Comparison of ENCODE assay signal across 2 fruit fly cellular contexts in the genomic region with DNA sequence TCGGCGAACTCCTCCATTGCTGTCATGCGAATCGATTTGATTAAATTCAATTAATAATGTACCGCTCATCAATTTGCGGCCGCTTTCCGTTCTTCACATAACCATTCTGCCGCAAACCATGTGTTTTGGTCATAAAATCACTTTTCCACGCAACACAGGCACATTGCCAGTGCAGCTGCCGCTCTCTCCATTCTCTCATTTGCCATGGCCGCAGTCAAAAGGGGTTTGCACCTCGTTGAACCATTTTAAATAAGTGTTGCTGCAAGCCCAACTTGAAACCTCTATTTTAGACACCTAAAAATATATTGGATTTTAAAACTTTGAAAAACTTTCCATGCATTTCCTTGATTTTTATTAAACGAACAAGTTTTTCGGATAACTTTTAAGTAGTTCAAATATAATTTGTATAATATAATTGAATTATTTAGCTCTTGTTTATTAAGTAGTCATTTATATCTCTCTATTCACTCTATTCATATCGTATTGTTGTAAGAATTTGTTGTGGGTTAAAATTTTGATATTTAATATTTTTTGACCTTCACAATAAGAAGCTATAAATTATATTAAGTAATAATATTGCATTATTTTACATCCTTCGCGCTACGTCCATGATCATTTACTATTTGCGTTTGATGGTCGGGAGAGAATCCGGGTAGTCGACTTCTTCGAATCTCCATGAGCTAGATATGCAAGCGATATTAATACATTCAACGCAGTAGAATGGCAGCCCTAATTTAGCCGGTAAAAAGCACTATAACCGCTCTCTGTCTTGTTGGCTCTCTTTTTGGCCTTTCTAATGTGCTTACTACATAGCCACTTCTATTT.
TF ChIP-seq lines count a peak whose summit lies in the region.

Gene CG5535 (minus strand): TSS at position 140 of the 825 bp plus-strand sequence.

TF ChIP-seq in whole organism, embryonic, 481 proteins besides CTCF, POLR2A, EP300 and RAD21 (continued from another document and continues in another):
- TF ChIP-seq CG17912 (GFP tag; optimal IDR thresholded peaks at IDR 0.05; lab: Kevin White, UChicago): no peak
- TF ChIP-seq Aef1 (GFP tag; IDR thresholded peaks at IDR 0.05; lab: Robert Waterston, UW): peak; percentile 44
- TF ChIP-seq Med (GFP tag; lab: Kevin White, UChicago): peak; percentile 93
- TF ChIP-seq sr (GFP tag; IDR thresholded peaks at IDR 0.05; lab: Robert Waterston, UW): no peak
- TF ChIP-seq prd (optimal IDR thresholded peaks at IDR 0.05; lab: Kevin White, UChicago): no peak
- peak; percentile 62 for TF ChIP-seq prd (GFP tag; IDR thresholded peaks at IDR 0.05; lab: Robert Waterston, UW)
- peak; percentile 92 for TF ChIP-seq CG14710 (tag; optimal IDR thresholded peaks at IDR 0.05; lab: Kevin White, UChicago)
- peak; percentile 78 for TF ChIP-seq CG18599 (GFP tag; optimal IDR thresholded peaks at IDR 0.05; lab: Kevin White, UChicago)
- TF ChIP-seq Tbp (GFP tag; optimal IDR thresholded peaks at IDR 0.05; lab: Kevin White, UChicago): no peak
- TF ChIP-seq gsb-n (tag; optimal IDR thresholded peaks at IDR 0.05; lab: Kevin White, UChicago): peak; percentile 59
- peak; percentile 60 for TF ChIP-seq ind (GFP tag; optimal IDR thresholded peaks at IDR 0.05; lab: Kevin White, UChicago)
- peak; percentile 58 for TF ChIP-seq run (tag; optimal IDR thresholded peaks at IDR 0.05; lab: Kevin White, UChicago)
- peak; percentile 74 for TF ChIP-seq NFAT (GFP tag; IDR thresholded peaks at IDR 0.05; lab: Robert Waterston, UW)
- no peak for TF ChIP-seq CG12236 (GFP tag; optimal IDR thresholded peaks at IDR 0.05; lab: Kevin White, UChicago)
- peak; percentile 45; the same call in 1 of the 2 replicates for TF ChIP-seq HLH3B (GFP tag; IDR thresholded peaks at IDR 0.05; lab: Robert Waterston, UW)
- TF ChIP-seq Nf-YB (GFP tag; optimal IDR thresholded peaks at IDR 0.05; lab: Kevin White, UChicago): peak; percentile 73
- no peak for TF ChIP-seq CG12744 (GFP tag; optimal IDR thresholded peaks at IDR 0.05; lab: Kevin White, UChicago)
- TF ChIP-seq grn (GFP tag; optimal IDR thresholded peaks at IDR 0.05; lab: Kevin White, UChicago): no peak
- TF ChIP-seq kni (GFP tag; optimal IDR thresholded peaks at IDR 0.05; lab: Kevin White, UChicago): peak; percentile 58
- no peak for TF ChIP-seq TFAM (GFP tag; optimal IDR thresholded peaks at IDR 0.05; lab: Kevin White, UChicago)
- TF ChIP-seq caup (GFP tag; optimal IDR thresholded peaks at IDR 0.05; lab: Kevin White, UChicago; ENCODE audit: severe bottlenecking): peak; percentile 56
- TF ChIP-seq CG8290 (GFP tag; optimal IDR thresholded peaks at IDR 0.05; lab: Kevin White, UChicago): peak; percentile 29
- TF ChIP-seq CG8290 (tag; optimal IDR thresholded peaks at IDR 0.05; lab: Kevin White, UChicago): peak in 1 of 2 experiments; percentile 94
- peak; percentile 46 for TF ChIP-seq CG33213 (GFP tag; optimal IDR thresholded peaks at IDR 0.05; lab: Kevin White, UChicago)
- TF ChIP-seq CG12391 (tag; optimal IDR thresholded peaks at IDR 0.05; lab: Kevin White, UChicago): peak; percentile 88
- peak; percentile 51 for TF ChIP-seq jumu (GFP tag; optimal IDR thresholded peaks at IDR 0.05; lab: Kevin White, UChicago)
- peak; percentile 80 for TF ChIP-seq CG14014 (GFP tag; IDR thresholded peaks at IDR 0.05; lab: Robert Waterston, UW)
- peak; percentile 51 for TF ChIP-seq CG3847 (GFP tag; IDR thresholded peaks at IDR 0.05; lab: Robert Waterston, UW)
- TF ChIP-seq nmo (GFP tag; optimal IDR thresholded peaks at IDR 0.05; lab: Kevin White, UChicago): peak; percentile 92
- peak; percentile 74 for TF ChIP-seq CG2120 (GFP tag; optimal IDR thresholded peaks at IDR 0.05; lab: Kevin White, UChicago)
- TF ChIP-seq NK7.1 (GFP tag; optimal IDR thresholded peaks at IDR 0.05; lab: Kevin White, UChicago): no peak
- TF ChIP-seq CG7963 (GFP tag; IDR thresholded peaks at IDR 0.05; lab: Robert Waterston, UW; ENCODE audit: partially characterized antibody): no peak
- TF ChIP-seq pb (GFP tag; optimal IDR thresholded peaks at IDR 0.05; lab: Kevin White, UChicago): no peak
- no peak for TF ChIP-seq ftz-f1 (GFP tag; optimal IDR thresholded peaks at IDR 0.05; lab: Kevin White, UChicago)
- TF ChIP-seq CG10959 (GFP tag; IDR thresholded peaks at IDR 0.05; lab: Robert Waterston, UW): peak; percentile 49; the same call in 1 of the 2 replicates
- no peak for TF ChIP-seq CG11398 (GFP tag; optimal IDR thresholded peaks at IDR 0.05; lab: Kevin White, UChicago)
- no peak for TF ChIP-seq z (GFP tag; IDR thresholded peaks at IDR 0.05; lab: Robert Waterston, UW)
- TF ChIP-seq CG15073 (GFP tag; optimal IDR thresholded peaks at IDR 0.05; lab: Kevin White, UChicago): no peak
- peak; percentile 2 for TF ChIP-seq Sry-δ (GFP tag; optimal IDR thresholded peaks at IDR 0.05; lab: Kevin White, UChicago)
- no peak; the same call in 2 of the 3 replicates for TF ChIP-seq CG3726 (GFP tag; IDR thresholded peaks at IDR 0.05; lab: Robert Waterston, UW)
- no peak for TF ChIP-seq zen2 (GFP tag; IDR thresholded peaks at IDR 0.05; lab: Robert Waterston, UW; ENCODE audit: partially characterized antibody)
- TF ChIP-seq ttk (GFP tag; IDR thresholded peaks at IDR 0.05; lab: Robert Waterston, UW): peak; percentile 54
- no peak for TF ChIP-seq sens-2 (GFP tag; IDR thresholded peaks at IDR 0.05; lab: Robert Waterston, UW)
- TF ChIP-seq CG1024 (GFP tag; IDR thresholded peaks at IDR 0.05; lab: Robert Waterston, UW): peak; percentile 64; the same call in 1 of the 2 replicates
- peak; percentile 60; the same call in 1 of the 2 replicates for TF ChIP-seq CG6689 (GFP tag; IDR thresholded peaks at IDR 0.05; lab: Robert Waterston, UW)
- peak; percentile 56 for TF ChIP-seq CG30431 (GFP tag; optimal IDR thresholded peaks at IDR 0.05; lab: Kevin White, UChicago)
- TF ChIP-seq CG10431 (GFP tag; optimal IDR thresholded peaks at IDR 0.05; lab: Kevin White, UChicago): peak; percentile 59
- peak; percentile 86 for TF ChIP-seq CG16815 (GFP tag; optimal IDR thresholded peaks at IDR 0.05; lab: Kevin White, UChicago)
- no peak for TF ChIP-seq Poxn (GFP tag; IDR thresholded peaks at IDR 0.05; lab: Robert Waterston, UW)
- TF ChIP-seq CG4854 (GFP tag; optimal IDR thresholded peaks at IDR 0.05; lab: Kevin White, UChicago): no peak
- TF ChIP-seq CG15011 (GFP tag; optimal IDR thresholded peaks at IDR 0.05; lab: Kevin White, UChicago): peak; percentile 42
- peak; percentile 96 for TF ChIP-seq CG18262 (tag; optimal IDR thresholded peaks at IDR 0.05; lab: Kevin White, UChicago)
- peak; percentile 33 for TF ChIP-seq Ada2b (GFP tag; IDR thresholded peaks at IDR 0.05; lab: Robert Waterston, UW)
- TF ChIP-seq Hmx (GFP tag; optimal IDR thresholded peaks at IDR 0.05; lab: Kevin White, UChicago): peak; percentile 44
- TF ChIP-seq Hmr (GFP tag; optimal IDR thresholded peaks at IDR 0.05; lab: Kevin White, UChicago): peak; percentile 81
- TF ChIP-seq CG16863 (GFP tag; optimal IDR thresholded peaks at IDR 0.05; lab: Kevin White, UChicago): no peak
- TF ChIP-seq CG14860 (GFP tag; IDR thresholded peaks at IDR 0.05; lab: Robert Waterston, UW; ENCODE audit: partially characterized antibody): no peak
- peak; percentile 48 for TF ChIP-seq Max (GFP tag; optimal IDR thresholded peaks at IDR 0.05; lab: Kevin White, UChicago)
- peak; percentile 65 for TF ChIP-seq tap (tag; optimal IDR thresholded peaks at IDR 0.05; lab: Kevin White, UChicago)
- TF ChIP-seq bcd (GFP tag; optimal IDR thresholded peaks at IDR 0.05; lab: Kevin White, UChicago): peak; percentile 88

TF ChIP-seq in whole organism, prepupa, 60 proteins besides CTCF, POLR2A, EP300 and RAD21 (continued from another document):
- TF ChIP-seq Sox14 (GFP tag; optimal IDR thresholded peaks at IDR 0.05; lab: Kevin White, UChicago) (peak; percentile 41), CG3919 (GFP tag; optimal IDR thresholded peaks at IDR 0.05; lab: Kevin White, UChicago) (peak; percentile 68), Lpt (GFP tag; optimal IDR thresholded peaks at IDR 0.05; lab: Kevin White, UChicago) (peak; percentile 58), net (GFP tag; optimal IDR thresholded peaks at IDR 0.05; lab: Kevin White, UChicago) (peak; percentile 79), Eip78C (GFP tag; lab: Kevin White, UChicago) (peak; percentile 90), fd85E (GFP tag; optimal IDR thresholded peaks at IDR 0.05; lab: Kevin White, UChicago) (no peak), CG4318 (GFP tag; optimal IDR thresholded peaks at IDR 0.05; lab: Kevin White, UChicago) (peak; percentile 88), Ets96B (tag; optimal IDR thresholded peaks at IDR 0.05; lab: Kevin White, UChicago) (peak; percentile 73), Sox15 (GFP tag; optimal IDR thresholded peaks at IDR 0.05; lab: Kevin White, UChicago) (peak; percentile 32), salr (GFP tag; optimal IDR thresholded peaks at IDR 0.05; lab: Kevin White, UChicago) (peak in 1 of 2 experiments; percentile 98), CG10631 (GFP tag; optimal IDR thresholded peaks at IDR 0.05; lab: Kevin White, UChicago) (peak; percentile 83), eg (GFP tag; IDR thresholded peaks at IDR 0.05; lab: Robert Waterston, UW) (peak; percentile 76), svp (GFP tag; lab: Kevin White, UChicago) (no peak)
